Worm (Caenorhabditis elegans) whole organism, early embryonic: Measurements from ENCODE around the gene R13H4.5.

ENCODE experiments used
- B0310.2 ChIP-seq: sonication (generic microtip); optimal IDR thresholded peaks from 2 replicates; lab custom pipeline; 2016; ENCODE audit warnings: mild to moderate bottlenecking, missing genetic modification characterization, missing compliant biosample characterization
- F13C5.2 ChIP-seq: sonication (generic microtip); optimal IDR thresholded peaks from 2 replicates; lab custom pipeline; 2017; ENCODE audit warnings: mild to moderate bottlenecking, missing genetic modification characterization, inconsistent platforms, missing compliant biosample characterization
- aly-1 ChIP-seq: sonication (generic microtip); optimal IDR thresholded peaks from 2 replicates; lab custom pipeline; 2016; ENCODE audit warnings: missing genetic modification characterization, missing compliant biosample characterization
- ama-1 ChIP-seq: fragments of 150-350 bp; optimal IDR thresholded peaks from 2 replicates; lab custom pipeline; 2014
- ceh-13 ChIP-seq: fragments of 200-800 bp; sonication (Bioruptor generic); optimal IDR thresholded peaks from 2 replicates; lab custom pipeline; 2018; ENCODE audit warnings: mild to moderate bottlenecking, missing genetic modification characterization, missing compliant biosample characterization
- ceh-36 ChIP-seq: sonication (generic microtip); optimal IDR thresholded peaks from 2 replicates; lab custom pipeline; 2016; ENCODE audit warnings: missing genetic modification characterization, inconsistent platforms, missing compliant biosample characterization
- ets-7 ChIP-seq: sonication (generic microtip); optimal IDR thresholded peaks from 2 replicates; lab custom pipeline; 2016; ENCODE audit warnings: missing genotype, missing genetic modification characterization, missing compliant biosample characterization
- flt-1 ChIP-seq: fragments of 200-800 bp; sonication (Bioruptor generic); IDR thresholded peaks from 2 replicates; pipeline ENCODE4 v1.3.6; 2022; ENCODE audit warnings: missing genetic modification characterization, missing compliant biosample characterization
- hmbx-1 ChIP-seq: sonication (generic microtip); optimal IDR thresholded peaks from 2 replicates; lab custom pipeline; 2016; ENCODE audit warnings: mild to moderate bottlenecking, missing genetic modification characterization, missing compliant biosample characterization
- hmg-4 ChIP-seq: fragments of 200-800 bp; sonication (Bioruptor generic); optimal IDR thresholded peaks from 2 replicates; lab custom pipeline; 2018; ENCODE audit warnings: mild to moderate bottlenecking, missing genetic modification characterization, missing compliant biosample characterization
- hnd-1 ChIP-seq: sonication (generic microtip); optimal IDR thresholded peaks from 2 replicates; lab custom pipeline; 2016; ENCODE audit warnings: missing genetic modification characterization, missing compliant biosample characterization
- pes-1 ChIP-seq: fragments of 200-800 bp; sonication (Bioruptor generic); IDR thresholded peaks from 2 replicates; pipeline ENCODE4 v1.3.6; 2022; ENCODE audit warnings: missing genetic modification reagents, missing genetic modification characterization, missing compliant biosample characterization
- scrt-1 ChIP-seq: fragments of 200-800 bp; sonication (Bioruptor generic); IDR thresholded peaks from 2 replicates; pipeline ENCODE4 v1.3.6; 2022; ENCODE audit warnings: missing genetic modification characterization, missing compliant biosample characterization
- sea-1 ChIP-seq: fragments of 200-800 bp; sonication (Bioruptor generic); conservative IDR thresholded peaks from 2 replicates; pipeline ENCODE4 v1.3.6; 2022; ENCODE audit warnings: missing genetic modification characterization, missing compliant biosample characterization
- tbx-11 ChIP-seq: fragments of 200-800 bp; sonication (Bioruptor generic); IDR thresholded peaks from 2 replicates; pipeline ENCODE4 v1.3.6; 2022; ENCODE audit warnings: missing genetic modification characterization, missing compliant biosample characterization
- tbx-37 ChIP-seq: fragments of 200-800 bp; sonication (Bioruptor generic); conservative IDR thresholded peaks from 2 replicates; pipeline ENCODE4 v1.3.6; 2022; ENCODE audit warnings: missing genetic modification reagents, missing genetic modification characterization, missing compliant biosample characterization
- tra-4 ChIP-seq: sonication (generic microtip); optimal IDR thresholded peaks from 2 replicates; lab custom pipeline; 2017; ENCODE audit warnings: missing genetic modification characterization, missing compliant biosample characterization

The R13H4.5 gene

DNA sequence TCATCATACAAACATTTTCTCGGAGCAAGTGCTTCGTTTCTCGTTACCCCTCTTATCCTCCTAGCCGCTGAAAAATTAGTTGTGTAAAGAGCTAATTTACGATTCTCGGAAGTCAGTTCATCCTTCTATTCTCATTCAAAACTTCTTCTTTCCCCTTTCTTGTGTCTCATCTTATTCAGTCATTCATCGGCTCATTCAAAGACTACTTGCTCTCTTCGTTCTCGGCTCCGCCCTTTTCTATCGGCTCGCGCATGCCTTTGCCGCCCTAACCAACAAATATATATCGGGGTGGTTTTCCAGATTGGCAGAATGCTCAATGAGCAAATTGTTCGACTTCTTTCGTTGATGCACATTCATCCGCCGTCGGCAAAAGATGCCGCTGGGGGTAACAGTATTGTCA, at the start of gene R13H4.5:
TSS of gene R13H4.5 (plus strand) at position 301 of the 400 bp plus-strand sequence.
- TF ChIP-seq ets-7 (no peak), sea-1 (no peak), tbx-11 (no peak), aly-1 (tag; lab: Kevin White, UChicago) (no peak)

DNA sequence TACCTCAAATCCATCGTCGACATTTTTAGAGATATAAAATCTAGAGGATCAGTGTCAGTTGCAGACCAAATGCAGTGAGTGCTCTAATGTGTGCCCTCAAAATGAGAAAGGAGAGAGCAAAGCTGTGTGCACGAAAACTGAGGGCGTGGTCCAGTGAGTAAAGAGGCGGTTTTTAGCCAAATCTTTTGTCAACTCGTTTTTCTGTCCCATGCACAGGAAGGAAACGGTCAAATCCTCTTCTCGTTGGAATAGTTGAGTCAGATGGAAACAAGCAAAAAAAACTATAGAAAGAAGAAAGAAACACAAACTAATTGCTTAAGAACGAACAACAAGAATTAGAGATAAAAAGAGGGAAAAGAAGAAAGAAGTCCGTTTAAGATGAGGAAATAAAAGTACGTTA, 48.6 kb upstream of the R13H4.5 start, which contains the start of gene D2023.3:
TSS of gene D2023.3 (minus strand) at position 101 of the 400 bp plus-strand sequence.
- TF ChIP-seq tbx-11 (no peak), hmbx-1 (tag; lab: Kevin White, UChicago) (no peak), B0310.2 (tag; lab: Kevin White, UChicago) (no peak), aly-1 (tag; lab: Kevin White, UChicago) (no peak), scrt-1 (GFP tag; lab: Robert Waterston, UW) (no peak), ama-1 (lab: Kevin White, UChicago) (no peak), ets-7 (no peak), ceh-13 (GFP tag; lab: Kevin White, UChicago) (no peak), hnd-1 (tag; lab: Kevin White, UChicago) (no peak), tbx-37 (GFP tag; lab: Robert Waterston, UW) (no peak)

DNA sequence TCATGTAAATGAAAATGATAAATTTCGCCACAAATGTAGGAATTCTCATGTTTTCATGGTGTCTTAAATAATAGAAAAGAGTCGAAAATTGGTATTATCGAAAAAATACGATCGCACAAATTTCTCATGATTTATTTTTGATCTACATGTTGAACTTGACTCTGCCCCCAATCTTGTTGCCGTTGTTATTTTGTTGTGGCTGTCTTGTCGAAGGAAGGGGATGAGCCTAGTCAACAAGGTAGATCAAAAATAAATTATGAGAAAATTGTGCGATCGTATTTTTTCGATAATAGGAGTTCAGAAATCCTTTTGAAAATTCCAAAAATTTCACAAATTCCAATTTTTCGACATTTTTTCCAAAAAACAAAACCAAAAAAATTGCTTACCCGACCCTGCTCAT, 44.9 kb upstream of the R13H4.5 start:
- no peak for TF ChIP-seq hmbx-1 (tag; lab: Kevin White, UChicago)
- TF ChIP-seq scrt-1 (GFP tag; lab: Robert Waterston, UW): no peak
- no peak for TF ChIP-seq ets-7
- no peak for TF ChIP-seq ama-1 (lab: Kevin White, UChicago)
- TF ChIP-seq F13C5.2 (tag; lab: Kevin White, UChicago): no peak
- no peak for TF ChIP-seq sea-1
- TF ChIP-seq hmg-4: no peak
- TF ChIP-seq tbx-37 (GFP tag; lab: Robert Waterston, UW): no peak
- no peak for TF ChIP-seq tbx-11
- no peak for TF ChIP-seq flt-1 (GFP tag; lab: Robert Waterston, UW)
- TF ChIP-seq hnd-1 (tag; lab: Kevin White, UChicago): no peak
- TF ChIP-seq B0310.2 (tag; lab: Kevin White, UChicago): no peak
- TF ChIP-seq ceh-13 (GFP tag; lab: Kevin White, UChicago): no peak

DNA sequence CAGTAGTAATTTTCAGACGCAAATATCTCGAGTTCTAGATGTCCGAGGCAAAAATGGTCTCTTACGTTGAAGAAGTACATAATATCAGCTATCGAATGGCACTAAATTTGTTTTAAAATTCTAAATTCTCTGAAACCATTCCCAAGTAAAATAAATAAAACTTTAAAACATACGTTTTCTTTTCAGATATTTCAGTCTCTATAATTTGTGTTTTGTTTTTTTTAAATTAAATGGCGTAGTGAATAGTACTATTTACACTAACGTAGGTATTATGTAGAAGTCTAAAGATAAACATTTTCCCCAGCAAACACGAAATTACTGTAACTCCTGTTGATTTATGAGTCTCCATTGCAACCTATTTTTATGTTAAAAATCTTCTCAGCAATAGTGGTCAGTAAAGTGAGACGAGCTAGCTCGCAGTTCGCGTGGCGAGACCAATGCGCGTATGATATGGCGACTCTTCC, 43.2 kb upstream of the R13H4.5 start:
- TF ChIP-seq ceh-13 (GFP tag; lab: Kevin White, UChicago): no peak

DNA sequence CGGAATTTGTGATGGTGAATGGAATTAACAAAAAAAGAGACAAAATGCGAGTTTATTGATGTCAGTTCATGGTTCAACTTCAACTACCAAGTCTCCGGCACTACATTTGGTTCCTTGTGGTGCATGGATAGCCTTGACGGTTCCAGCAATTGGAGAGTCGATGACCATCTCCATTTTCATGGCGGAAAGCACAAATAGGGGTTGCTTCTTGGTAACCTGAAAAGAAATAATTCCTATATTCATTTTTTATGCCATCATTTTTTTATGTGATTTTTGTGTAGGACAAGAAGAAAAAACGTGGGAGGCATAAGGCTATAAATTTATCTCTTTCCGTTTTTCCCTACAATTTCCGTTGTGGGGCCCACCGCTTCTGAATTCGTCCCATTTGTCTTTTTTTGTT, 42.4 kb upstream of the R13H4.5 start:
- no peak for TF ChIP-seq F13C5.2 (tag; lab: Kevin White, UChicago)
- no peak for TF ChIP-seq ceh-13 (GFP tag; lab: Kevin White, UChicago)
- no peak for TF ChIP-seq tra-4 (tag; lab: Kevin White, UChicago)
- TF ChIP-seq hmg-4: no peak
- TF ChIP-seq sea-1: no peak
- TF ChIP-seq scrt-1 (GFP tag; lab: Robert Waterston, UW): no peak
- TF ChIP-seq B0310.2 (tag; lab: Kevin White, UChicago): no peak
- TF ChIP-seq pes-1 (GFP tag; lab: Robert Waterston, UW): no peak
- TF ChIP-seq ama-1 (lab: Kevin White, UChicago): no peak
- TF ChIP-seq tbx-37 (GFP tag; lab: Robert Waterston, UW): no peak
- no peak for TF ChIP-seq flt-1 (GFP tag; lab: Robert Waterston, UW)
- TF ChIP-seq tbx-11: no peak
- no peak for TF ChIP-seq ets-7
- TF ChIP-seq aly-1 (tag; lab: Kevin White, UChicago): no peak
- TF ChIP-seq hnd-1 (tag; lab: Kevin White, UChicago): no peak
- no peak for TF ChIP-seq hmbx-1 (tag; lab: Kevin White, UChicago)
- TF ChIP-seq ceh-36 (tag; lab: Kevin White, UChicago): no peak

DNA sequence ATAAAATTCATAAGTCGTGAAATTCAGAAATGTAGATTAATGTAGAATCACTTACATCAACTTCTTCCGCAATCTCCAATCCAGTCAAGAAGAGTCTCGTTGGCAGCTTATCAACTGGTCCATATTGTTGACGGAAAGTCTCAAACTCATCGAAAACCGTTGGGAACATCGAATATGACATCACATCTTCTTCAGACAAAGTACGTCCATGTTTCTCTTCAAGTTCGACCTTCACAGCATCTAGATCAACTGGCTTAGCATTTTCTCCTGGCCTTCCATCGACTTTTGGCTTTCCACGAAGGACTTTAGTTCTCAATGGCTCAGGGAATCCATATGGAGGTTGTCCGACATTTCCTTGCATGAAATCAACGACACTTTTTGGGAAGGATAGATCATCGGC, 41.7 kb upstream of the R13H4.5 start:
- TF ChIP-seq tbx-11 (no peak), ceh-13 (GFP tag; lab: Kevin White, UChicago) (no peak), sea-1 (no peak), F13C5.2 (tag; lab: Kevin White, UChicago) (no peak), hnd-1 (tag; lab: Kevin White, UChicago) (no peak), aly-1 (tag; lab: Kevin White, UChicago) (no peak), tbx-37 (GFP tag; lab: Robert Waterston, UW) (no peak), ceh-36 (tag; lab: Kevin White, UChicago) (no peak), scrt-1 (GFP tag; lab: Robert Waterston, UW) (no peak), pes-1 (GFP tag; lab: Robert Waterston, UW) (no peak), B0310.2 (tag; lab: Kevin White, UChicago) (no peak), ets-7 (no peak), hmbx-1 (tag; lab: Kevin White, UChicago) (no peak), flt-1 (GFP tag; lab: Robert Waterston, UW) (no peak)

DNA sequence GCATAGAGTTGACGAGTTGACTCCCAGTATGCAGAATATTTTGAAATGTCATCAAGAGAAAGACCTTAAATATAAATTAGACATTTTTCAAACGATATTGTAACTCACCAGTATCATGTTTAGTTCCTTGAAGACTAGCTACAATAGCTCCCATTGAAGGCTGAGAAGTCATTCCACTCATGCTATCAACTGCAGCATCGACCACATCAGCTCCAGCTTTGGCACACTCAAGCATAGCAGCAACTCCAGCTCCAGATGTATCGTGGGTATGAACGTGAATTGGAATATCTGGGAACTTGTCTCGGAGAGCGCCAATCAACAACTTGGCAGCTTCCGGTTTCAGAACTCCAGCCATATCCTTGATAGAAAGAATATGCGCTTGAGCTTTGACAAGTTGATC, 41.0 kb upstream of the R13H4.5 start:
- TF ChIP-seq pes-1 (GFP tag; lab: Robert Waterston, UW) (no peak), tra-4 (tag; lab: Kevin White, UChicago) (no peak), ets-7 (no peak), hmbx-1 (tag; lab: Kevin White, UChicago) (no peak), flt-1 (GFP tag; lab: Robert Waterston, UW) (no peak), ama-1 (lab: Kevin White, UChicago) (no peak), B0310.2 (tag; lab: Kevin White, UChicago) (no peak), scrt-1 (GFP tag; lab: Robert Waterston, UW) (no peak), aly-1 (tag; lab: Kevin White, UChicago) (no peak), hmg-4 (no peak), hnd-1 (tag; lab: Kevin White, UChicago) (no peak), ceh-13 (GFP tag; lab: Kevin White, UChicago) (no peak), F13C5.2 (tag; lab: Kevin White, UChicago) (no peak), tbx-37 (GFP tag; lab: Robert Waterston, UW) (no peak), sea-1 (no peak), tbx-11 (no peak), ceh-36 (tag; lab: Kevin White, UChicago) (no peak)
